Fruit fly (Drosophila melanogaster) S2 (cell line): ENCODE data around the gene Cdk12.
A peak's percentile ranks its signal among the peaks of the same experiment; 100 is the strongest.

Source experiments
- CG8478 ChIP-seq: fragments of >200 bp; optimal IDR thresholded peaks from 2 replicates; lab custom pipeline; 2018
- CTCF ChIP-seq, 2 experiments: fragments of >200 bp; optimal IDR thresholded peaks; 2 replicates each; lab custom pipeline; 2018

dm6 chr3L:21533270-21533948, 17.3 kb downstream of the Cdk12 start, which contains the start of gene Mkrn1:
- TF ChIP-seq CTCF (optimal IDR thresholded peaks at IDR 0.05; lab: Kevin White, UChicago) (peak in 1 of 2 experiments; percentile 40), CG8478 (no peak)
